Worm (Caenorhabditis elegans) whole organism, L4/young adult: ENCODE data around the gene gas-1.

ENCODE experiments used
- W03F9.2 ChIP-seq: fragments of 150-350 bp; optimal IDR thresholded peaks from 2 replicates; lab custom pipeline; 2014; ENCODE audit warnings: missing biosample characterization, missing genetic modification characterization
- dao-5 ChIP-seq: sonication (generic microtip); optimal IDR thresholded peaks from 2 replicates; lab custom pipeline; 2016; ENCODE audit warnings: missing genotype, missing genetic modification characterization, moderate library complexity, missing compliant biosample characterization
- him-1 ChIP-seq: sonication (generic microtip); optimal IDR thresholded peaks from 2 replicates; lab custom pipeline; 2016; ENCODE audit warnings: missing genotype, missing genetic modification reagents, missing genetic modification characterization, missing compliant biosample characterization

ce11 chrX:15593366-15593765 lies 3.2 kb upstream of the gas-1 start:
- TF ChIP-seq dao-5 (tag; lab: Kevin White, UChicago): no peak
- TF ChIP-seq W03F9.2 (tag; lab: Kevin White, UChicago): no peak
- TF ChIP-seq him-1: no peak
